Fruit fly (Drosophila melanogaster) whole organism, embryonic: ENCODE measurements around the gene sun.
A peak's percentile ranks its signal among the peaks of the same experiment; 100 is the strongest.

Source experiments
- Asciz ChIP-seq: fragments of 200-800 bp; sonication (Bioruptor generic); optimal IDR thresholded peaks from 2 replicates; lab custom pipeline; 2017; ENCODE audit warnings: missing biosample characterization, mild to moderate bottlenecking, missing genetic modification characterization, missing genetic modification reagents
- CG14014 ChIP-seq: fragments of 200-800 bp; sonication (Bioruptor generic); IDR thresholded peaks from 2 replicates; pipeline ENCODE4 v1.3.6; 2022; ENCODE audit warnings: missing biosample characterization, missing genetic modification characterization
- CG14710 ChIP-seq: fragments of 200-800 bp; sonication (Bioruptor generic); optimal IDR thresholded peaks from 3 replicates; lab custom pipeline; 2019; ENCODE audit warnings: missing biosample characterization, mild to moderate bottlenecking, missing genetic modification characterization, moderate library complexity
- CG14965 ChIP-seq: fragments of 200-800 bp; sonication (Bioruptor generic); optimal IDR thresholded peaks from 2 replicates; lab custom pipeline; 2016; ENCODE audit warnings: missing biosample characterization, missing genetic modification characterization, borderline replicate concordance
- CG17328 ChIP-seq: fragments of 200-800 bp; sonication (Bioruptor generic); IDR thresholded peaks from 2 replicates; pipeline ENCODE4 v1.3.6; 2022; ENCODE audit warnings: missing biosample characterization, missing genetic modification characterization
- CG18619 ChIP-seq: fragments of 200-800 bp; sonication (Bioruptor generic); optimal IDR thresholded peaks from 3 replicates; lab custom pipeline; 2017; ENCODE audit warnings: missing biosample characterization, mild to moderate bottlenecking, missing genetic modification characterization
- CG3065 ChIP-seq: fragments of 200-800 bp; sonication (Bioruptor generic); optimal IDR thresholded peaks from 2 replicates; lab custom pipeline; 2016; ENCODE audit warnings: missing biosample characterization, missing genetic modification characterization
- CG31365 ChIP-seq: fragments of 200-800 bp; sonication (Bioruptor generic); optimal IDR thresholded peaks from 2 replicates; lab custom pipeline; 2018; ENCODE audit warnings: missing biosample characterization, mild to moderate bottlenecking, missing genetic modification characterization
- CG31388 ChIP-seq: fragments of 200-800 bp; sonication (Bioruptor generic); optimal IDR thresholded peaks from 2 replicates; lab custom pipeline; 2016; ENCODE audit warnings: missing biosample characterization, missing genetic modification characterization
- CG34224 ChIP-seq: fragments of 200-800 bp; sonication (Bioruptor generic); IDR thresholded peaks from 3 replicates; pipeline ENCODE4 v1.3.6; 2022; ENCODE audit warnings: missing biosample characterization, missing genetic modification characterization; ENCODE audit not compliant: partially characterized antibody
- CG34422 ChIP-seq: fragments of 200-800 bp; sonication (Bioruptor generic); IDR thresholded peaks from 3 replicates; pipeline ENCODE4 v1.3.6; 2022; ENCODE audit warnings: missing biosample characterization, missing genetic modification characterization
- CG4360 ChIP-seq: fragments of 200-800 bp; sonication (Bioruptor generic); IDR thresholded peaks from 2 replicates; pipeline ENCODE4 v1.3.6; 2022; ENCODE audit warnings: missing biosample characterization, missing genetic modification characterization
- CG4820 ChIP-seq: fragments of 200-800 bp; sonication (Bioruptor generic); optimal IDR thresholded peaks from 3 replicates; lab custom pipeline; 2016; ENCODE audit warnings: missing biosample characterization, missing genetic modification characterization
- CG6175 ChIP-seq: fragments of 200-800 bp; sonication (Bioruptor generic); IDR thresholded peaks from 3 replicates; pipeline ENCODE4 v1.3.6; 2022; ENCODE audit warnings: missing biosample characterization, missing genetic modification characterization
- CG9437 ChIP-seq: fragments of 200-800 bp; sonication (Bioruptor generic); optimal IDR thresholded peaks from 2 replicates; lab custom pipeline; 2018; ENCODE audit warnings: missing biosample characterization, mild to moderate bottlenecking, missing genetic modification characterization
- CG9876 ChIP-seq: fragments of 200-800 bp; sonication (Bioruptor generic); optimal IDR thresholded peaks from 2 replicates; lab custom pipeline; 2016; ENCODE audit warnings: missing biosample characterization, missing genetic modification characterization
- CoRest ChIP-seq: fragments of 200-800 bp; sonication (Bioruptor generic); optimal IDR thresholded peaks from 3 replicates; lab custom pipeline; 2018; ENCODE audit warnings: missing biosample characterization, mild to moderate bottlenecking, missing genetic modification characterization, moderate library complexity
- D19B ChIP-seq: fragments of 200-800 bp; sonication (Bioruptor generic); optimal IDR thresholded peaks from 2 replicates; lab custom pipeline; 2017; ENCODE audit warnings: missing biosample characterization, mild to moderate bottlenecking, missing genetic modification characterization
- Fer3 ChIP-seq: fragments of 200-800 bp; sonication (Bioruptor generic); optimal IDR thresholded peaks from 2 replicates; lab custom pipeline; 2018; ENCODE audit warnings: missing biosample characterization, mild to moderate bottlenecking, missing genetic modification characterization, moderate library complexity
- Hmx ChIP-seq: fragments of 200-800 bp; sonication (Bioruptor generic); optimal IDR thresholded peaks from 2 replicates; lab custom pipeline; 2016; ENCODE audit warnings: missing biosample characterization, missing genetic modification characterization
- Lpt ChIP-seq: fragments of >200 bp; optimal IDR thresholded peaks from 2 replicates; lab custom pipeline; 2018; ENCODE audit warnings: missing biosample characterization, missing genetic modification characterization
- Myb ChIP-seq: fragments of 200-800 bp; sonication (Bioruptor generic); optimal IDR thresholded peaks from 2 replicates; lab custom pipeline; 2016; ENCODE audit warnings: missing biosample characterization, missing genetic modification characterization
- NK7.1 ChIP-seq: fragments of 200-800 bp; sonication (Bioruptor generic); optimal IDR thresholded peaks from 3 replicates; lab custom pipeline; 2016; ENCODE audit warnings: missing biosample characterization, missing genetic modification characterization
- Neu2 ChIP-seq: fragments of 200-800 bp; sonication (Bioruptor generic); optimal IDR thresholded peaks from 3 replicates; lab custom pipeline; 2016; ENCODE audit warnings: missing biosample characterization, missing genetic modification characterization, borderline replicate concordance
- NfI ChIP-seq: fragments of 200-800 bp; sonication (Bioruptor generic); optimal IDR thresholded peaks from 3 replicates; lab custom pipeline; 2018; ENCODE audit warnings: missing biosample characterization, mild to moderate bottlenecking, missing genetic modification characterization, moderate library complexity
- Ravus ChIP-seq: fragments of 200-800 bp; sonication (Bioruptor generic); IDR thresholded peaks from 2 replicates; pipeline ENCODE4 v1.3.6; 2022; ENCODE audit warnings: missing biosample characterization, missing genetic modification characterization
- Sox102F ChIP-seq: fragments of 200-800 bp; sonication (Bioruptor generic); optimal IDR thresholded peaks from 2 replicates; lab custom pipeline; 2018; ENCODE audit warnings: missing biosample characterization, mild to moderate bottlenecking, missing genetic modification characterization, moderate library complexity
- Tbp ChIP-seq: fragments of >200 bp; optimal IDR thresholded peaks from 2 replicates; lab custom pipeline; 2018; ENCODE audit warnings: missing biosample characterization, missing genetic modification characterization
- ab ChIP-seq: fragments of 200-800 bp; sonication (Bioruptor generic); optimal IDR thresholded peaks from 2 replicates; lab custom pipeline; 2016; ENCODE audit warnings: missing biosample characterization, missing genetic modification characterization
- abd-A ChIP-seq: fragments of 200-800 bp; sonication (Bioruptor generic); optimal IDR thresholded peaks from 3 replicates; lab custom pipeline; 2019; ENCODE audit warnings: missing biosample characterization, mild to moderate bottlenecking, missing genetic modification characterization, moderate library complexity
- ap ChIP-seq: fragments of 200-800 bp; sonication (Bioruptor generic); IDR thresholded peaks from 2 replicates; pipeline ENCODE4 v1.3.6; 2022; ENCODE audit warnings: missing biosample characterization, missing genetic modification characterization
- ato ChIP-seq: fragments of 200-800 bp; sonication (Bioruptor generic); IDR thresholded peaks from 2 replicates; pipeline ENCODE4 v1.3.6; 2022; ENCODE audit warnings: missing biosample characterization, missing genetic modification characterization; ENCODE audit not compliant: partially characterized antibody
- br ChIP-seq: fragments of >200 bp; optimal IDR thresholded peaks from 2 replicates; lab custom pipeline; 2017
- da ChIP-seq: fragments of 200-800 bp; sonication (Bioruptor generic); optimal IDR thresholded peaks from 2 replicates; lab custom pipeline; 2016; ENCODE audit warnings: missing biosample characterization, missing genetic modification characterization
- ewg ChIP-seq: fragments of 200-800 bp; sonication (Bioruptor generic); optimal IDR thresholded peaks from 3 replicates; lab custom pipeline; 2017; ENCODE audit warnings: mild to moderate bottlenecking, missing biosample characterization, missing genetic modification reagents, missing genetic modification characterization
- exex ChIP-seq: fragments of 200-800 bp; sonication (Bioruptor generic); optimal IDR thresholded peaks from 4 replicates; lab custom pipeline; 2018; ENCODE audit warnings: missing biosample characterization, mild to moderate bottlenecking, missing genetic modification characterization, moderate library complexity
- ftz-f1 ChIP-seq: fragments of 200-800 bp; sonication (Bioruptor generic); optimal IDR thresholded peaks from 2 replicates; lab custom pipeline; 2016; ENCODE audit warnings: missing biosample characterization, missing genetic modification characterization
- fu2 ChIP-seq: fragments of 200-800 bp; sonication (Bioruptor generic); optimal IDR thresholded peaks from 2 replicates; lab custom pipeline; 2016; ENCODE audit warnings: missing biosample characterization, missing genetic modification characterization
- gce ChIP-seq: fragments of 200-800 bp; sonication (Bioruptor generic); IDR thresholded peaks from 3 replicates; pipeline ENCODE4 v1.3.6; 2022; ENCODE audit warnings: missing biosample characterization, missing genetic modification characterization
- gsb-n ChIP-seq: fragments of 200-800 bp; sonication (Bioruptor generic); optimal IDR thresholded peaks from 3 replicates; lab custom pipeline; 2018; ENCODE audit warnings: missing biosample characterization, mild to moderate bottlenecking, missing genetic modification characterization
- jumu ChIP-seq: fragments of 200-800 bp; sonication (Bioruptor generic); optimal IDR thresholded peaks from 3 replicates; lab custom pipeline; 2016; ENCODE audit warnings: missing biosample characterization, missing genetic modification characterization
- knrl ChIP-seq: fragments of 200-800 bp; sonication (Bioruptor generic); IDR thresholded peaks from 3 replicates; pipeline ENCODE4 v1.3.6; 2022; ENCODE audit warnings: missing biosample characterization, missing genetic modification characterization; ENCODE audit not compliant: partially characterized antibody
- nau ChIP-seq: fragments of 200-800 bp; sonication (Bioruptor generic); optimal IDR thresholded peaks from 3 replicates; lab custom pipeline; 2017; ENCODE audit warnings: missing biosample characterization, mild to moderate bottlenecking, missing genetic modification characterization, missing genetic modification reagents
- psq ChIP-seq: fragments of 200-800 bp; sonication (Bioruptor generic); optimal IDR thresholded peaks from 2 replicates; lab custom pipeline; 2017; ENCODE audit warnings: missing biosample characterization, missing genetic modification characterization
- run ChIP-seq: fragments of 200-800 bp; sonication (Bioruptor generic); optimal IDR thresholded peaks from 3 replicates; lab custom pipeline; 2018; ENCODE audit warnings: missing biosample characterization, mild to moderate bottlenecking, missing genetic modification characterization
- sens-2 ChIP-seq: fragments of 200-800 bp; sonication (Bioruptor generic); IDR thresholded peaks from 2 replicates; pipeline ENCODE4 v1.3.6; 2022; ENCODE audit warnings: missing biosample characterization, missing genetic modification characterization
- sima ChIP-seq: fragments of 200-800 bp; sonication (Bioruptor generic); optimal IDR thresholded peaks from 2 replicates; lab custom pipeline; 2016; ENCODE audit warnings: missing biosample characterization, missing genetic modification characterization
- stwl ChIP-seq: fragments of 200-800 bp; sonication (Bioruptor generic); optimal IDR thresholded peaks from 3 replicates; lab custom pipeline; 2018; ENCODE audit warnings: missing biosample characterization, mild to moderate bottlenecking, missing genetic modification characterization, moderate library complexity
- ttk ChIP-seq: fragments of 200-800 bp; sonication (Bioruptor generic); IDR thresholded peaks from 2 replicates; pipeline ENCODE4 v2.1.2; 2022; ENCODE audit warnings: missing biosample characterization, missing genetic modification characterization
- yki ChIP-seq: fragments of >200 bp; optimal IDR thresholded peaks from 3 replicates; lab custom pipeline; 2018

Gene sun

DNA sequence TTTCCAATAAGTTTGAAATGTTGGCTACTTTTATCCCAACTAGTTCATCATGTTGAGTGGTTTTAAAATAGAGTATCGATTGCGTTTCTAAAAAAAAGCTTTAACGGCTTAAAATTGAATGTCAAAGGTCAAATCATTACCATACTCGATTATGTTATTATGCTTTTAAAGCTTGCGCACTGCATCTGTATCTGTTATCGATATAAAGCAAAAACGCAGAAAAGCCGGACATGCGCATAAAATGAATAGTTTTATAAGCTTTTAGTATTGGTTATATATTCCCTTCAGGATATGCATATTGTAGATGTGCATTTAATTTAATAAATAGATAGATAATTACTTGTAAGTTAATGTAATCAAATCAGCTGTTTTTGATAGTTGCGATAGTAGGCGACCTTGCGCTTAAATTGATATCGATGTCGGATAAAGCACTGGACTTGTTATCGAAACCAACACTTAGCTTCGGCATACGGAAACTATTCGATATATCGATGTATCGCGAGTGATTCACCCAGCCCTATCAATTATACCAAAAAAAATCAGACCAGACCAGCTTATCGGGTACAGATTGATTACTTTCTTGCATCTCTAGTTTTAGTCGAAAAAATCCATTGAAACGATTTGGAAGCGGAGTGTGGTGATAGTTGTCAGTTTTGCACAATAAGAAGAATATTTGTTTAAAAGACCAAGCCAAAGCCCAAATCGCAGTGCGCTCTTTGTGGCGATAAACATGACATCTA, 42.7 kb upstream of the sun start, which contains the start of gene shi (continued):
- peak; percentile 60 for TF ChIP-seq CG14710 (tag; lab: Kevin White, UChicago)
- TF ChIP-seq CG3065 (GFP tag; lab: Kevin White, UChicago) = no peak
- peak; percentile 96 for TF ChIP-seq ftz-f1 (GFP tag; lab: Kevin White, UChicago)
- TF ChIP-seq gce (GFP tag; lab: Robert Waterston, UW) = no peak
- no peak for TF ChIP-seq CoRest (tag; lab: Kevin White, UChicago)
- peak; percentile 0 for TF ChIP-seq jumu (GFP tag; lab: Kevin White, UChicago)
- TF ChIP-seq Hmx (GFP tag; lab: Kevin White, UChicago) = no peak
- no peak for TF ChIP-seq sima (GFP tag; lab: Kevin White, UChicago)
- no peak for TF ChIP-seq Ravus (GFP tag; lab: Robert Waterston, UW)
- TF ChIP-seq CG9437 (GFP tag; lab: Kevin White, UChicago) = no peak
- TF ChIP-seq CG14014 (GFP tag; lab: Robert Waterston, UW) = no peak
- TF ChIP-seq Lpt (GFP tag; lab: Kevin White, UChicago) = no peak
- TF ChIP-seq br (lab: Kevin White, UChicago) = no peak
- peak; percentile 89 for TF ChIP-seq stwl (tag; lab: Kevin White, UChicago)
- no peak; the same call in 2 of the 3 replicates for TF ChIP-seq CG34422 (GFP tag; lab: Robert Waterston, UW)
- TF ChIP-seq psq (GFP tag; lab: Kevin White, UChicago) = no peak
- peak; percentile 98 for TF ChIP-seq CG34224
- TF ChIP-seq run = no peak
- no peak for TF ChIP-seq yki (lab: Kevin White, UChicago)
- TF ChIP-seq CG9876 (GFP tag; lab: Kevin White, UChicago) = no peak
- TF ChIP-seq Asciz = no peak
- peak; percentile 83 for TF ChIP-seq abd-A (tag; lab: Kevin White, UChicago)
- peak; percentile 55 for TF ChIP-seq Myb (GFP tag; lab: Kevin White, UChicago)
- TF ChIP-seq CG14965 (GFP tag; lab: Kevin White, UChicago) = no peak
- TF ChIP-seq sens-2 (GFP tag; lab: Robert Waterston, UW) = no peak
- no peak for TF ChIP-seq CG4820 (GFP tag; lab: Kevin White, UChicago)
- no peak for TF ChIP-seq CG6175 (GFP tag; lab: Robert Waterston, UW)
- TF ChIP-seq nau (GFP tag; lab: Kevin White, UChicago) = no peak
- no peak for TF ChIP-seq CG18619 (GFP tag; lab: Kevin White, UChicago)
- TF ChIP-seq ttk (GFP tag; lab: Robert Waterston, UW) = no peak
- no peak for TF ChIP-seq fu2
- TF ChIP-seq CG4360 = no peak
- TF ChIP-seq NfI (GFP tag; lab: Kevin White, UChicago) = no peak
- no peak for TF ChIP-seq Neu2 (GFP tag; lab: Kevin White, UChicago)
- TF ChIP-seq Fer3 = peak; percentile 9
- no peak for TF ChIP-seq ap (GFP tag; lab: Robert Waterston, UW)
- peak; percentile 97 for TF ChIP-seq ewg
- TF ChIP-seq da (GFP tag; lab: Kevin White, UChicago) = no peak
- TF ChIP-seq NK7.1 (GFP tag; lab: Kevin White, UChicago) = no peak
- TF ChIP-seq CG17328 (GFP tag; lab: Robert Waterston, UW) = 0 out of 2 replicates have a peak, but pooled peaks have one; percentile 14
- TF ChIP-seq exex = peak; percentile 86
- TF ChIP-seq CG31388 (GFP tag; lab: Kevin White, UChicago) = no peak
- peak; percentile 15 for TF ChIP-seq gsb-n (tag; lab: Kevin White, UChicago)
- TF ChIP-seq ab = no peak
- no peak for TF ChIP-seq CG31365 (tag; lab: Kevin White, UChicago)
- TF ChIP-seq D19B (GFP tag; lab: Kevin White, UChicago) = no peak
- TF ChIP-seq Tbp = no peak
- peak; percentile 99 for TF ChIP-seq ato (GFP tag; lab: Robert Waterston, UW)
- TF ChIP-seq knrl (GFP tag; lab: Robert Waterston, UW) = peak; percentile 97
- TF ChIP-seq Sox102F (GFP tag; lab: Kevin White, UChicago) = no peak
